Worm (Caenorhabditis elegans) whole organism, young adult: ENCODE measurements around the gene ZK1290.7.

Experiments
- B0019.2 ChIP-seq: fragments of 200-800 bp; sonication (Bioruptor generic); conservative IDR thresholded peaks from 2 replicates; pipeline ENCODE4 v1.3.6; 2022; ENCODE audit warnings: missing genetic modification reagents, missing genetic modification characterization, missing compliant biosample characterization
- F57A8.1 ChIP-seq: fragments of 200-800 bp; sonication (Bioruptor generic); optimal IDR thresholded peaks from 2 replicates; lab custom pipeline; 2018; ENCODE audit warnings: mild to moderate bottlenecking, missing genetic modification characterization, moderate library complexity, missing compliant biosample characterization
- K11D2.4 ChIP-seq: fragments of 200-800 bp; sonication (Bioruptor generic); IDR thresholded peaks from 2 replicates; pipeline ENCODE4 v1.3.6; 2022; ENCODE audit warnings: missing genetic modification reagents, missing genetic modification characterization, missing compliant biosample characterization
- ama-1 ChIP-seq, 3 experiments: fragments of 150-350 bp in 1 of 3; sonication (generic microtip) in 2 of 3; optimal IDR thresholded peaks; 2 replicates each; lab custom pipeline; 2014 to 2018; ENCODE audit warnings: missing biosample characterization in 2 of 3, missing genetic modification characterization in 2 of 3, missing genetic modification reagents in 2 of 3
- aptf-3 ChIP-seq: fragments of 200-800 bp; sonication (Bioruptor generic); IDR thresholded peaks from 2 replicates; pipeline ENCODE4 v1.3.6; 2022; ENCODE audit warnings: missing genetic modification characterization, missing compliant biosample characterization
- dpl-1 ChIP-seq: fragments of 150-350 bp; optimal IDR thresholded peaks from 2 replicates; lab custom pipeline; 2014; ENCODE audit warnings: missing biosample characterization, missing genetic modification reagents, missing genetic modification characterization
- him-1 ChIP-seq: sonication (generic microtip); optimal IDR thresholded peaks from 2 replicates; lab custom pipeline; 2016; ENCODE audit warnings: missing genotype, missing genetic modification reagents, missing genetic modification characterization, missing compliant biosample characterization
- let-607 ChIP-seq, 2 experiments: fragments of 200-800 bp in 1 of 2; sonication (Bioruptor generic) in 1 of 2; sonication (generic microtip) in 1 of 2; optimal IDR thresholded peaks; 2 replicates each; lab custom pipeline; 2016 to 2018; ENCODE audit warnings: mild to moderate bottlenecking in 2 of 2, missing compliant biosample characterization in 2 of 2, missing genetic modification characterization in 2 of 2, moderate library complexity in 2 of 2, missing genotype in 1 of 2
- pha-4 ChIP-seq: fragments of 150-350 bp; sonication (generic microtip); optimal IDR thresholded peaks from 2 replicates; lab custom pipeline; 2014; ENCODE audit warnings: missing biosample characterization, missing genetic modification reagents, missing genetic modification characterization
- rec-8 ChIP-seq, 2 experiments: sonication (generic microtip); optimal IDR thresholded peaks; 2 replicates each; lab custom pipeline; 2016; ENCODE audit warnings: mild to moderate bottlenecking in 2 of 2, missing genetic modification characterization in 2 of 2, missing genetic modification reagents in 2 of 2, missing genotype in 2 of 2, missing biosample characterization in 1 of 2, missing compliant biosample characterization in 1 of 2, moderate library complexity in 1 of 2

DNA sequence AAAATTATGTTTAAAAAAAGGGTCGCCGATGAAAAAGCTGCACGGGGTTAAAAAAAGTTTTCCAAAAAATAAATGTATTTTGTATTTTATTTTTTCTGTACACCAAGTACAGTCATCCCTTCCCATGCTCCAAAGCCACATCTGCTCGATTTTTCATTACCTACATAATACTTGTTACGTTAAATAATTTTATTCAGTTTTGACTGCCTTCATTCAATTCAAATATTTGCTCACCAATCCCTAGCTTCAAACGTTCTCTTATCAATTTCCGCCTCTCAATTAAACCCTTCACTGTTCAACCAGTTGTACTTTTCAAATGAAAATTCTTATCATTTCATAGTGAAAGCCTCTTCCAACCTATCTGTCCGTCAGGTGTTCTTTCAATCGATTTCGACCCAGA is 31.2 kb downstream of the ZK1290.7 start, which contains the start of gene R10H1.1:
- no peak for TF ChIP-seq F57A8.1 (GFP tag; lab: Kevin White, UChicago)
- no peak for TF ChIP-seq B0019.2 (GFP tag; lab: Robert Waterston, UW)
- TF ChIP-seq aptf-3 (GFP tag; lab: Robert Waterston, UW), result no peak
- no peak for TF ChIP-seq dpl-1 (GFP tag; lab: Kevin White, UChicago)
- no peak for TF ChIP-seq rec-8 (tag; optimal IDR thresholded peaks at IDR 0.05; lab: Kevin White, UChicago)
- TF ChIP-seq let-607 (tag; optimal IDR thresholded peaks at IDR 0.05; lab: Kevin White, UChicago), result no peak
- TF ChIP-seq ama-1 (optimal IDR thresholded peaks at IDR 0.05; lab: Kevin White, UChicago), result no peak
- no peak for TF ChIP-seq ama-1 (GFP tag; optimal IDR thresholded peaks at IDR 0.05; lab: Kevin White, UChicago)
- no peak for TF ChIP-seq K11D2.4 (GFP tag; lab: Robert Waterston, UW)
- TF ChIP-seq him-1 (tag; lab: Kevin White, UChicago), result no peak
- TF ChIP-seq pha-4, result no peak
